Fruit fly (Drosophila melanogaster): ENCODE results near the gene HBS1.

- TF ChIP-seq pan (optimal IDR thresholded peaks at IDR 0.05) (no peak), Vsx2 (GFP tag; optimal IDR thresholded peaks at IDR 0.05; ENCODE audit: partially characterized antibody) (no peak), Hr78 (GFP tag; optimal IDR thresholded peaks at IDR 0.05) (no peak), dsf (GFP tag; optimal IDR thresholded peaks at IDR 0.05; ENCODE audit: borderline replicate concordance) (no peak)
Observed at dm6 chr3L:1869719-1870118, 4.7 kb upstream of the HBS1 start, which contains the start of gene CG13924.

Measured in whole organism, wandering third instar larva.